Fruit fly (Drosophila melanogaster) whole organism, embryonic: Measurements from ENCODE around the gene Eig71Ek.
A peak's percentile ranks its signal among the peaks of the same experiment; 100 is the strongest.

Source experiments
- Asciz ChIP-seq: fragments of 200-800 bp; sonication (Bioruptor generic); optimal IDR thresholded peaks from 2 replicates; lab custom pipeline; 2017; ENCODE audit warnings: missing biosample characterization, mild to moderate bottlenecking, missing genetic modification characterization, missing genetic modification reagents
- Bteb2 ChIP-seq: fragments of 200-800 bp; sonication (Bioruptor generic); optimal IDR thresholded peaks from 2 replicates; lab custom pipeline; 2016; ENCODE audit warnings: missing biosample characterization, missing genetic modification characterization
- CG10321 ChIP-seq: fragments of 200-800 bp; sonication (Bioruptor generic); IDR thresholded peaks from 2 replicates; pipeline ENCODE4 v1.3.6; 2022; ENCODE audit warnings: missing biosample characterization, missing genetic modification characterization
- CG10979 ChIP-seq: fragments of 200-800 bp; sonication (Bioruptor generic); optimal IDR thresholded peaks from 2 replicates; lab custom pipeline; 2018; ENCODE audit warnings: missing biosample characterization, mild to moderate bottlenecking, missing genetic modification characterization, moderate library complexity
- CG12071 ChIP-seq: fragments of 200-800 bp; sonication (Bioruptor generic); optimal IDR thresholded peaks from 3 replicates; lab custom pipeline; 2018; ENCODE audit warnings: missing biosample characterization, mild to moderate bottlenecking, missing genetic modification characterization
- CG12155 ChIP-seq: fragments of 200-800 bp; sonication (Bioruptor generic); optimal IDR thresholded peaks from 3 replicates; lab custom pipeline; 2016; ENCODE audit warnings: missing biosample characterization, missing genetic modification characterization
- CG14667 ChIP-seq: fragments of 200-800 bp; sonication (Bioruptor generic); IDR thresholded peaks from 2 replicates; pipeline ENCODE4 v1.3.6; 2022; ENCODE audit warnings: missing biosample characterization, missing genetic modification characterization
- CG1602 ChIP-seq: fragments of 200-800 bp; sonication (Bioruptor generic); optimal IDR thresholded peaks from 3 replicates; lab custom pipeline; 2016; ENCODE audit warnings: missing biosample characterization, missing genetic modification characterization
- CG1603 ChIP-seq: fragments of 200-800 bp; sonication (Bioruptor generic); optimal IDR thresholded peaks from 2 replicates; lab custom pipeline; 2019; ENCODE audit warnings: missing biosample characterization, mild to moderate bottlenecking, missing genetic modification characterization, moderate library complexity
- CG31388 ChIP-seq: fragments of 200-800 bp; sonication (Bioruptor generic); optimal IDR thresholded peaks from 2 replicates; lab custom pipeline; 2016; ENCODE audit warnings: missing biosample characterization, missing genetic modification characterization
- CG32772 ChIP-seq: fragments of 200-800 bp; sonication (Bioruptor generic); IDR thresholded peaks from 2 replicates; pipeline ENCODE4 v1.3.6; 2022; ENCODE audit warnings: missing biosample characterization, missing genetic modification characterization
- CG33557 ChIP-seq: fragments of 200-800 bp; sonication (Bioruptor generic); optimal IDR thresholded peaks from 2 replicates; lab custom pipeline; 2019; ENCODE audit warnings: missing biosample characterization, mild to moderate bottlenecking, missing genetic modification characterization, moderate library complexity
- CG34376 ChIP-seq: fragments of 200-800 bp; sonication (Bioruptor generic); optimal IDR thresholded peaks from 2 replicates; lab custom pipeline; 2018; ENCODE audit warnings: missing biosample characterization, mild to moderate bottlenecking, missing genetic modification characterization
- CG3995 ChIP-seq: fragments of 200-800 bp; sonication (Bioruptor generic); optimal IDR thresholded peaks from 3 replicates; lab custom pipeline; 2016; ENCODE audit warnings: missing biosample characterization, missing genetic modification characterization
- CG4424 ChIP-seq: fragments of 200-800 bp; sonication (Bioruptor generic); optimal IDR thresholded peaks from 3 replicates; lab custom pipeline; 2016; ENCODE audit warnings: missing biosample characterization, missing genetic modification characterization
- CG5953 ChIP-seq: fragments of 200-800 bp; sonication (Bioruptor generic); IDR thresholded peaks from 2 replicates; pipeline ENCODE4 v1.3.6; 2022; ENCODE audit warnings: missing biosample characterization, missing genetic modification characterization
- CG7839 ChIP-seq: fragments of 200-800 bp; sonication (Bioruptor generic); optimal IDR thresholded peaks from 3 replicates; lab custom pipeline; 2018; ENCODE audit warnings: missing biosample characterization, mild to moderate bottlenecking, missing genetic modification characterization, moderate library complexity
- Camta ChIP-seq: fragments of 200-800 bp; sonication (Bioruptor generic); optimal IDR thresholded peaks from 2 replicates; lab custom pipeline; 2016; ENCODE audit warnings: missing biosample characterization, missing genetic modification characterization
- Chrac-16 ChIP-seq: fragments of 200-800 bp; sonication (Bioruptor generic); optimal IDR thresholded peaks from 3 replicates; lab custom pipeline; 2016; ENCODE audit warnings: missing biosample characterization, missing genetic modification characterization
- Eip74EF ChIP-seq, 2 experiments: fragments of 200-800 bp in 1 of 2; fragments of >200 bp in 1 of 2; sonication (Bioruptor generic) in 1 of 2; optimal IDR thresholded peaks; 2 replicates each; lab custom pipeline; 2017 to 2019; ENCODE audit warnings: missing biosample characterization in 2 of 2, missing genetic modification characterization in 2 of 2, mild to moderate bottlenecking in 1 of 2, moderate library complexity in 1 of 2
- HLH54F ChIP-seq: fragments of 200-800 bp; sonication (Bioruptor generic); optimal IDR thresholded peaks from 3 replicates; lab custom pipeline; 2016; ENCODE audit warnings: missing biosample characterization, missing genetic modification characterization
- Hey ChIP-seq: fragments of 200-800 bp; sonication (Bioruptor generic); optimal IDR thresholded peaks from 3 replicates; lab custom pipeline; 2018; ENCODE audit warnings: missing biosample characterization, mild to moderate bottlenecking, missing genetic modification characterization
- NC2β ChIP-seq: fragments of 200-800 bp; sonication (Bioruptor generic); optimal IDR thresholded peaks from 2 replicates; lab custom pipeline; 2016; ENCODE audit warnings: missing biosample characterization, missing genetic modification characterization
- Pdp1 ChIP-seq, 2 experiments: fragments of 200-800 bp; sonication (Bioruptor generic); optimal IDR thresholded peaks; 3 replicates each; lab custom pipeline; 2016; ENCODE audit warnings: missing biosample characterization in 2 of 2, missing genetic modification characterization in 2 of 2, mild to moderate bottlenecking in 1 of 2, moderate library complexity in 1 of 2
- Xrp1 ChIP-seq: fragments of 200-800 bp; sonication (Bioruptor generic); IDR thresholded peaks from 2 replicates; pipeline ENCODE4 v1.3.6; 2022; ENCODE audit warnings: missing biosample characterization, missing genetic modification characterization
- abd-A ChIP-seq: fragments of 200-800 bp; sonication (Bioruptor generic); optimal IDR thresholded peaks from 3 replicates; lab custom pipeline; 2019; ENCODE audit warnings: missing biosample characterization, mild to moderate bottlenecking, missing genetic modification characterization, moderate library complexity
- ara ChIP-seq: fragments of 200-800 bp; sonication (Bioruptor generic); IDR thresholded peaks from 2 replicates; pipeline ENCODE4 v1.3.6; 2022; ENCODE audit warnings: missing biosample characterization, missing genetic modification characterization
- br ChIP-seq: fragments of >200 bp; optimal IDR thresholded peaks from 2 replicates; lab custom pipeline; 2017
- bsh ChIP-seq, 2 experiments: fragments of 200-800 bp; sonication (Bioruptor generic); optimal IDR thresholded peaks; 2 replicates each; lab custom pipeline; 2017 to 2018; ENCODE audit warnings: mild to moderate bottlenecking in 2 of 2, missing biosample characterization in 2 of 2, missing genetic modification characterization in 2 of 2, moderate library complexity in 1 of 2
- chif ChIP-seq, 2 experiments: fragments of 200-800 bp; sonication (Bioruptor generic); optimal IDR thresholded peaks; 3 replicates each; lab custom pipeline; 2016; ENCODE audit warnings: missing biosample characterization in 2 of 2, missing genetic modification characterization in 2 of 2
- chinmo ChIP-seq: fragments of 200-800 bp; sonication (Bioruptor generic); IDR thresholded peaks from 4 replicates; pipeline ENCODE4 v1.3.6; 2022; ENCODE audit warnings: missing biosample characterization, missing genetic modification characterization; ENCODE audit not compliant: partially characterized antibody
- cwo ChIP-seq: fragments of 200-800 bp; sonication (Bioruptor generic); optimal IDR thresholded peaks from 3 replicates; lab custom pipeline; 2017; ENCODE audit warnings: missing biosample characterization, missing genetic modification characterization, mild to moderate bottlenecking, moderate library complexity, missing genetic modification reagents
- dan ChIP-seq: fragments of 200-800 bp; sonication (Bioruptor generic); IDR thresholded peaks from 2 replicates; pipeline ENCODE4 v1.3.6; 2022; ENCODE audit warnings: missing biosample characterization, missing genetic modification characterization
- dmrt11E ChIP-seq: fragments of 200-800 bp; sonication (Bioruptor generic); optimal IDR thresholded peaks from 3 replicates; lab custom pipeline; 2018; ENCODE audit warnings: missing biosample characterization, mild to moderate bottlenecking, missing genetic modification characterization, moderate library complexity
- ems ChIP-seq: fragments of 200-800 bp; sonication (Bioruptor generic); optimal IDR thresholded peaks from 3 replicates; lab custom pipeline; 2016; ENCODE audit warnings: missing biosample characterization, missing genetic modification characterization
- exex ChIP-seq: fragments of 200-800 bp; sonication (Bioruptor generic); optimal IDR thresholded peaks from 4 replicates; lab custom pipeline; 2018; ENCODE audit warnings: missing biosample characterization, mild to moderate bottlenecking, missing genetic modification characterization, moderate library complexity
- eyg ChIP-seq: fragments of 200-800 bp; sonication (Bioruptor generic); optimal IDR thresholded peaks from 3 replicates; lab custom pipeline; 2016; ENCODE audit warnings: missing biosample characterization, missing genetic modification characterization
- grn ChIP-seq: fragments of 200-800 bp; sonication (Bioruptor generic); optimal IDR thresholded peaks from 3 replicates; lab custom pipeline; 2017; ENCODE audit warnings: missing biosample characterization, missing genetic modification characterization
- gsb-n ChIP-seq: fragments of 200-800 bp; sonication (Bioruptor generic); optimal IDR thresholded peaks from 3 replicates; lab custom pipeline; 2018; ENCODE audit warnings: missing biosample characterization, mild to moderate bottlenecking, missing genetic modification characterization
- mirr ChIP-seq: fragments of 200-800 bp; sonication (Bioruptor generic); optimal IDR thresholded peaks from 3 replicates; lab custom pipeline; 2018; ENCODE audit warnings: missing biosample characterization, mild to moderate bottlenecking, missing genetic modification characterization
- phol ChIP-seq: fragments of 200-800 bp; sonication (Bioruptor generic); optimal IDR thresholded peaks from 3 replicates; lab custom pipeline; 2018; ENCODE audit warnings: missing biosample characterization, mild to moderate bottlenecking, missing genetic modification characterization, moderate library complexity
- sc ChIP-seq, 3 experiments: fragments of >200 bp in 2 of 3; fragments of 200-800 bp in 1 of 3; sonication (Bioruptor generic) in 1 of 3; optimal IDR thresholded peaks; 2 replicates in 2 of 3; 3 replicates in 1 of 3; lab custom pipeline; 2017; ENCODE audit warnings: mild to moderate bottlenecking in 1 of 3, missing biosample characterization in 1 of 3, missing genetic modification characterization in 1 of 3, missing genetic modification reagents in 1 of 3
- sens ChIP-seq: fragments of 200-800 bp; sonication (Bioruptor generic); peaks from one replicate; lab custom pipeline; 2016; ENCODE audit warnings: missing biosample characterization, missing genetic modification characterization
- shn ChIP-seq: fragments of 200-800 bp; sonication (Bioruptor generic); optimal IDR thresholded peaks from 3 replicates; lab custom pipeline; 2016; ENCODE audit warnings: missing biosample characterization, missing genetic modification characterization
- sim ChIP-seq: fragments of 200-800 bp; sonication (Bioruptor generic); IDR thresholded peaks from 2 replicates; pipeline ENCODE4 v1.3.6; 2022; ENCODE audit warnings: missing biosample characterization, missing genetic modification characterization
- slbo ChIP-seq: fragments of 200-800 bp; sonication (Bioruptor generic); IDR thresholded peaks from 2 replicates; pipeline ENCODE4 v1.3.6; 2022; ENCODE audit warnings: missing biosample characterization, missing genetic modification characterization
- tio ChIP-seq: fragments of 200-800 bp; sonication (Bioruptor generic); optimal IDR thresholded peaks from 2 replicates; lab custom pipeline; 2017; ENCODE audit warnings: missing biosample characterization, missing genetic modification characterization, inconsistent platforms
- tx ChIP-seq: fragments of 200-800 bp; sonication (Bioruptor generic); optimal IDR thresholded peaks from 2 replicates; lab custom pipeline; 2016; ENCODE audit warnings: missing biosample characterization, missing genetic modification characterization
- usp ChIP-seq: fragments of >200 bp; optimal IDR thresholded peaks from 2 replicates; lab custom pipeline; 2017; ENCODE audit warnings: missing biosample characterization, missing genetic modification characterization
- vnd ChIP-seq: fragments of 200-800 bp; sonication (Bioruptor generic); IDR thresholded peaks from 3 replicates; pipeline ENCODE4 v1.3.6; 2022; ENCODE audit warnings: missing biosample characterization, missing genetic modification characterization; ENCODE audit not compliant: partially characterized antibody
- z ChIP-seq: fragments of 200-800 bp; sonication (Bioruptor generic); IDR thresholded peaks from 3 replicates; pipeline ENCODE4 v1.3.6; 2022; ENCODE audit warnings: missing biosample characterization, missing genetic modification characterization

The Eig71Ek gene

DNA sequence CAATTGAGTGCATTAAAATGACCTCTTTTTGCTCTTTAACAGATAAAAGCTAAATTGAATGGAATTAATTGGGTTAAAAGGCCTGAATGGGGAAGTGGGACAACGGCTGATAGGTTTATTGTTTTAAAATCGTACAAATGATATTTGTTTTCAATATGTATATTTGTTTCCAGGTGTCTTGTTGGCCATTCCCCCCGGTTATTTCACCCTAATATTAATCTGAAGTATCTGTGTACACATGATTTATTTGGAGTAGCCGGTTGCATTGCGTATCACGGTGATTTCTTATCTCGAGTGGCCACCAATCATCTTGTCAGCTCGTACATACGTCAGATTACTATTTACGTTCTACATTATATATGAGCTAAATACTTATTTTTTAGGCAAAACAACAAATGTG lies 24.7 kb upstream of the Eig71Ek start:
- TF ChIP-seq ara (GFP tag; lab: Robert Waterston, UW) (peak; percentile 50; the same call in 1 of the 2 replicates), shn (no peak), phol (tag; lab: Kevin White, UChicago) (no peak), CG7839 (tag; lab: Kevin White, UChicago) (no peak), slbo (GFP tag; lab: Robert Waterston, UW) (no peak), exex (tag; lab: Kevin White, UChicago) (peak; percentile 84), Eip74EF (GFP tag; optimal IDR thresholded peaks at IDR 0.05; lab: Kevin White, UChicago) (no peak), vnd (GFP tag; lab: Robert Waterston, UW) (peak; percentile 58; the same call in 2 of the 3 replicates), CG5953 (GFP tag; lab: Robert Waterston, UW) (no peak), Pdp1 (GFP tag; optimal IDR thresholded peaks at IDR 0.05; lab: Kevin White, UChicago) (peak in 1 of 2 experiments; percentile 14), CG14667 (GFP tag; lab: Robert Waterston, UW) (no peak), z (GFP tag; lab: Robert Waterston, UW) (no peak), HLH54F (GFP tag; lab: Kevin White, UChicago) (no peak), sens (peak; percentile 60), Hey (tag; lab: Kevin White, UChicago) (peak; percentile 9), dan (GFP tag; lab: Robert Waterston, UW) (no peak), CG33557 (GFP tag; lab: Kevin White, UChicago) (peak; percentile 2), sc (optimal IDR thresholded peaks at IDR 0.05; lab: Kevin White, UChicago) (no peak), sc (GFP tag; optimal IDR thresholded peaks at IDR 0.05; lab: Kevin White, UChicago) (peak; percentile 28), gsb-n (tag; lab: Kevin White, UChicago) (no peak), CG3995 (no peak), eyg (GFP tag; lab: Kevin White, UChicago) (no peak), Camta (GFP tag; lab: Kevin White, UChicago) (peak; percentile 9), CG4424 (GFP tag; lab: Kevin White, UChicago) (no peak), bsh (GFP tag; optimal IDR thresholded peaks at IDR 0.05; lab: Kevin White, UChicago) (peak in 1 of 2 experiments; percentile 15), dmrt11E (tag; lab: Kevin White, UChicago) (peak; percentile 16), chif (GFP tag; optimal IDR thresholded peaks at IDR 0.05; lab: Kevin White, UChicago) (no peak), mirr (peak; percentile 39), tx (GFP tag; lab: Kevin White, UChicago) (no peak), ems (GFP tag; lab: Kevin White, UChicago) (no peak), chinmo (GFP tag; lab: Robert Waterston, UW) (peak; percentile 65; the same call in 2 of the 4 replicates), usp (no peak), CG32772 (GFP tag; lab: Robert Waterston, UW) (no peak), CG12071 (GFP tag; lab: Kevin White, UChicago) (no peak), Bteb2 (GFP tag; lab: Kevin White, UChicago) (no peak), Asciz (GFP tag; lab: Kevin White, UChicago) (peak; percentile 3), Chrac-16 (GFP tag; lab: Kevin White, UChicago) (no peak), br (no peak), Xrp1 (GFP tag; lab: Robert Waterston, UW) (0 out of 2 replicates have a peak, but pooled peaks have one; percentile 21), CG1602 (no peak), sim (GFP tag; lab: Robert Waterston, UW) (0 out of 2 replicates have a peak, but pooled peaks have one; percentile 10), tio (GFP tag; lab: Kevin White, UChicago) (no peak), CG10321 (GFP tag; lab: Robert Waterston, UW) (0 out of 2 replicates have a peak, but pooled peaks have one; percentile 21), CG31388 (GFP tag; lab: Kevin White, UChicago) (no peak), CG12155 (GFP tag; lab: Kevin White, UChicago) (no peak), CG10979 (tag; lab: Kevin White, UChicago) (no peak), CG1603 (tag; lab: Kevin White, UChicago) (peak; percentile 20), cwo (GFP tag; lab: Kevin White, UChicago) (peak; percentile 30), CG34376 (GFP tag; lab: Kevin White, UChicago) (peak; percentile 45), NC2β (GFP tag; lab: Kevin White, UChicago) (no peak), abd-A (tag; lab: Kevin White, UChicago) (no peak), grn (GFP tag; lab: Kevin White, UChicago) (peak; percentile 81)
